Worm (Caenorhabditis elegans) whole organism, L4 larva: ENCODE data around the gene hda-4.

ENCODE experiments used
- D1046.2 ChIP-seq: fragments of 200-800 bp; sonication (Bioruptor generic); IDR thresholded peaks from 2 replicates; pipeline ENCODE4 v1.3.6; 2022; ENCODE audit warnings: missing genetic modification characterization, missing compliant biosample characterization
- F10B5.3 ChIP-seq: sonication (generic microtip); optimal IDR thresholded peaks from 2 replicates; lab custom pipeline; 2016; ENCODE audit warnings: mild to moderate bottlenecking, missing genetic modification characterization, missing compliant biosample characterization
- R02D3.7 ChIP-seq: fragments of 150-350 bp; sonication (generic microtip); optimal IDR thresholded peaks from 3 replicates; lab custom pipeline; 2014; ENCODE audit warnings: missing biosample characterization, missing genetic modification characterization
- T26A8.4 ChIP-seq: fragments of 200-800 bp; sonication (Bioruptor generic); IDR thresholded peaks from 2 replicates; pipeline ENCODE4 v1.3.6; 2022; ENCODE audit warnings: missing genetic modification characterization, missing compliant biosample characterization
- Y75B8A.6 ChIP-seq: fragments of 200-800 bp; sonication (Bioruptor generic); IDR thresholded peaks from 2 replicates; pipeline ENCODE4 v1.3.6; 2022; ENCODE audit warnings: missing genetic modification reagents, missing genetic modification characterization, missing compliant biosample characterization
- ZK337.2 ChIP-seq: fragments of 200-800 bp; sonication (Bioruptor generic); IDR thresholded peaks from 2 replicates; pipeline ENCODE4 v1.3.6; 2022; ENCODE audit warnings: missing genetic modification reagents, missing genetic modification characterization, missing compliant biosample characterization
- ZK546.5 ChIP-seq, 2 experiments: sonication (generic microtip); optimal IDR thresholded peaks; 2 replicates each; lab custom pipeline; 2017; ENCODE audit warnings: missing biosample characterization in 2 of 2, missing genetic modification characterization in 2 of 2
- arid-1 ChIP-seq: fragments of 200-800 bp; sonication (Bioruptor generic); conservative IDR thresholded peaks from 2 replicates; pipeline ENCODE4 v1.3.6; 2022; ENCODE audit warnings: missing genetic modification reagents, missing genetic modification characterization, missing compliant biosample characterization
- ceh-32 ChIP-seq: sonication (generic microtip); optimal IDR thresholded peaks from 2 replicates; lab custom pipeline; 2016; ENCODE audit warnings: mild to moderate bottlenecking, missing genetic modification characterization, missing compliant biosample characterization; ENCODE audit not compliant: poor library complexity
- cey-2 ChIP-seq: sonication (generic microtip); optimal IDR thresholded peaks from 3 replicates; lab custom pipeline; 2017; ENCODE audit warnings: missing genetic modification characterization, mild to moderate bottlenecking, missing compliant biosample characterization, antibody characterized with exemption, borderline replicate concordance; ENCODE audit not compliant: insufficient read depth
- daf-16 ChIP-seq, 3 experiments: sonication (generic microtip); optimal IDR thresholded peaks; 2 replicates each; lab custom pipeline; 2016 to 2017; ENCODE audit warnings: missing genetic modification characterization in 3 of 3, missing genetic modification reagents in 3 of 3, mild to moderate bottlenecking in 2 of 3, missing compliant biosample characterization in 2 of 3, missing biosample characterization in 1 of 3, moderate library complexity in 1 of 3
- daf-19 ChIP-seq: fragments of 200-800 bp; sonication (Bioruptor generic); conservative IDR thresholded peaks from 2 replicates; pipeline ENCODE4 v1.3.6; 2022; ENCODE audit warnings: missing genetic modification characterization, missing compliant biosample characterization
- dmd-6 ChIP-seq: fragments of 200-800 bp; sonication (Bioruptor generic); IDR thresholded peaks from 2 replicates; pipeline ENCODE4 v1.3.6; 2022; ENCODE audit warnings: missing genetic modification reagents, missing genetic modification characterization, missing compliant biosample characterization
- duxl-1 ChIP-seq: sonication (generic microtip); optimal IDR thresholded peaks from 2 replicates; lab custom pipeline; 2016; ENCODE audit warnings: mild to moderate bottlenecking, missing genetic modification characterization, moderate library complexity, missing compliant biosample characterization; ENCODE audit not compliant: poor library complexity
- fos-1 ChIP-seq: fragments of 150-350 bp; optimal IDR thresholded peaks from 2 replicates; lab custom pipeline; 2014; ENCODE audit warnings: missing biosample characterization, missing genetic modification characterization
- gei-8 ChIP-seq: fragments of 200-800 bp; sonication (Bioruptor generic); optimal IDR thresholded peaks from 2 replicates; lab custom pipeline; 2018; ENCODE audit warnings: mild to moderate bottlenecking, missing genetic modification characterization, missing compliant biosample characterization
- hif-1 ChIP-seq, 2 experiments: sonication (generic microtip); optimal IDR thresholded peaks; 2 replicates each; lab custom pipeline; 2016 to 2017; ENCODE audit warnings: missing compliant biosample characterization in 2 of 2, missing genetic modification characterization in 2 of 2, missing genetic modification reagents in 2 of 2, missing genotype in 2 of 2, mild to moderate bottlenecking in 1 of 2
- hlh-30 ChIP-seq: sonication (generic microtip); optimal IDR thresholded peaks from 2 replicates; lab custom pipeline; 2017; ENCODE audit warnings: antibody characterized with exemption, mild to moderate bottlenecking, missing genetic modification characterization, missing compliant biosample characterization; ENCODE audit not compliant: insufficient read depth
- jun-1 ChIP-seq: fragments of 150-350 bp; optimal IDR thresholded peaks from 2 replicates; lab custom pipeline; 2014; ENCODE audit warnings: missing biosample characterization, missing genetic modification reagents, missing genetic modification characterization
- lim-7 ChIP-seq: fragments of 200-800 bp; sonication (Bioruptor generic); IDR thresholded peaks from 2 replicates; pipeline ENCODE4 v1.3.6; 2022; ENCODE audit warnings: missing genetic modification characterization, missing compliant biosample characterization
- lin-1 ChIP-seq: fragments of 200-800 bp; sonication (Bioruptor generic); IDR thresholded peaks from 2 replicates; pipeline ENCODE4 v1.3.6; 2022; ENCODE audit warnings: missing genetic modification reagents, missing genetic modification characterization, missing compliant biosample characterization
- lin-15B ChIP-seq: fragments of 150-350 bp; sonication (generic microtip); optimal IDR thresholded peaks from 3 replicates; lab custom pipeline; 2014; ENCODE audit warnings: missing biosample characterization, missing genetic modification characterization
- lsy-2 ChIP-seq, 2 experiments: fragments of 150-350 bp in 1 of 2; sonication (generic microtip) in 1 of 2; optimal IDR thresholded peaks; 2 replicates each; lab custom pipeline; 2014 to 2017; ENCODE audit warnings: missing biosample characterization in 2 of 2, missing genetic modification characterization in 2 of 2
- madf-5 ChIP-seq, 2 experiments: fragments of 200-800 bp; sonication (Bioruptor generic); IDR thresholded peaks; 2 replicates each; pipeline ENCODE4 v1.3.6; 2022; ENCODE audit warnings: missing compliant biosample characterization in 2 of 2, missing genetic modification characterization in 2 of 2
- madf-9 ChIP-seq: fragments of 200-800 bp; sonication (Bioruptor generic); conservative IDR thresholded peaks from 2 replicates; pipeline ENCODE4 v1.3.6; 2022; ENCODE audit warnings: missing genetic modification reagents, missing genetic modification characterization, missing compliant biosample characterization
- mdl-1 ChIP-seq, 2 experiments: fragments of 150-350 bp in 1 of 2; sonication (generic microtip) in 1 of 2; optimal IDR thresholded peaks; 2 replicates each; lab custom pipeline; 2014 to 2017; ENCODE audit warnings: missing biosample characterization in 2 of 2, missing genetic modification characterization in 2 of 2
- mep-1 ChIP-seq: fragments of 150-350 bp; sonication (generic microtip); optimal IDR thresholded peaks from 3 replicates; lab custom pipeline; 2014; ENCODE audit warnings: missing biosample characterization, missing genetic modification characterization
- mes-2 ChIP-seq: sonication (generic microtip); optimal IDR thresholded peaks from 2 replicates; lab custom pipeline; 2016; ENCODE audit warnings: missing genotype, mild to moderate bottlenecking, missing genetic modification characterization, missing compliant biosample characterization; ENCODE audit not compliant: poor library complexity, severe bottlenecking
- mxl-3 ChIP-seq: fragments of 200-800 bp; sonication (Bioruptor generic); optimal IDR thresholded peaks from 2 replicates; lab custom pipeline; 2018; ENCODE audit warnings: mild to moderate bottlenecking, missing genetic modification characterization, missing compliant biosample characterization
- nhr-11 ChIP-seq: fragments of 150-350 bp; optimal IDR thresholded peaks from 2 replicates; lab custom pipeline; 2014; ENCODE audit warnings: missing biosample characterization, missing genetic modification characterization
- nhr-111 ChIP-seq: fragments of 200-800 bp; sonication (Bioruptor generic); optimal IDR thresholded peaks from 2 replicates; lab custom pipeline; 2018; ENCODE audit warnings: mild to moderate bottlenecking, missing genetic modification characterization, missing compliant biosample characterization
- nhr-25 ChIP-seq: sonication (generic microtip); optimal IDR thresholded peaks from 2 replicates; lab custom pipeline; 2017; ENCODE audit warnings: missing genetic modification characterization, mild to moderate bottlenecking, missing compliant biosample characterization, antibody characterized with exemption, moderate library complexity, borderline replicate concordance; ENCODE audit not compliant: insufficient read depth
- nhr-41 ChIP-seq: fragments of 200-800 bp; sonication (Bioruptor generic); IDR thresholded peaks from 2 replicates; pipeline ENCODE4 v1.3.6; 2022; ENCODE audit warnings: missing genetic modification reagents, missing genetic modification characterization, missing compliant biosample characterization
- nhr-6 ChIP-seq: fragments of 150-350 bp; optimal IDR thresholded peaks from 2 replicates; lab custom pipeline; 2014; ENCODE audit warnings: missing biosample characterization, missing genetic modification characterization
- nhr-77 ChIP-seq: fragments of 150-350 bp; optimal IDR thresholded peaks from 2 replicates; lab custom pipeline; 2014; ENCODE audit warnings: missing biosample characterization, missing genetic modification characterization
- pqm-1 ChIP-seq: sonication (generic microtip); optimal IDR thresholded peaks from 2 replicates; lab custom pipeline; 2017; ENCODE audit warnings: missing biosample characterization, missing genetic modification characterization
- sdz-12 ChIP-seq: fragments of 200-800 bp; sonication (Bioruptor generic); optimal IDR thresholded peaks from 2 replicates; lab custom pipeline; 2018; ENCODE audit warnings: mild to moderate bottlenecking, missing genetic modification characterization, missing compliant biosample characterization
- skn-1 ChIP-seq: fragments of 150-350 bp; optimal IDR thresholded peaks from 2 replicates; lab custom pipeline; 2014; ENCODE audit warnings: missing biosample characterization, missing genetic modification characterization
- snpc-1.2 ChIP-seq: fragments of 200-800 bp; sonication (Bioruptor generic); IDR thresholded peaks from 2 replicates; pipeline ENCODE4 v1.3.6; 2022; ENCODE audit warnings: missing genetic modification reagents, missing genetic modification characterization, missing compliant biosample characterization
- snpc-4 ChIP-seq: fragments of 150-350 bp; optimal IDR thresholded peaks from 2 replicates; lab custom pipeline; 2014; ENCODE audit warnings: missing biosample characterization, missing genetic modification characterization
- spr-1 ChIP-seq: sonication (generic microtip); optimal IDR thresholded peaks from 2 replicates; lab custom pipeline; 2016; ENCODE audit warnings: mild to moderate bottlenecking, missing genetic modification characterization, missing compliant biosample characterization
- spr-3 ChIP-seq: fragments of 200-800 bp; sonication (Bioruptor generic); optimal IDR thresholded peaks from 2 replicates; lab custom pipeline; 2018; ENCODE audit warnings: mild to moderate bottlenecking, missing genetic modification characterization, missing compliant biosample characterization
- tag-97 ChIP-seq: fragments of 200-800 bp; sonication (Bioruptor generic); IDR thresholded peaks from 2 replicates; pipeline ENCODE4 v1.3.6; 2022; ENCODE audit warnings: missing genetic modification characterization, missing compliant biosample characterization
- tra-1 ChIP-seq: fragments of 200-800 bp; sonication (Bioruptor generic); IDR thresholded peaks from 2 replicates; pipeline ENCODE4 v1.3.6; 2022; ENCODE audit warnings: missing genetic modification reagents, missing genetic modification characterization, missing compliant biosample characterization
- unc-130 ChIP-seq: sonication (generic microtip); optimal IDR thresholded peaks from 2 replicates; lab custom pipeline; 2016; ENCODE audit warnings: missing genetic modification reagents, missing genetic modification characterization, missing compliant biosample characterization
- unc-62 ChIP-seq, 3 experiments: fragments of 150-350 bp in 1 of 3; sonication (generic microtip); optimal IDR thresholded peaks in 2 of 3; peaks in 1 of 3; 1 replicate in 1 of 3; 2 replicates in 2 of 3; lab custom pipeline; 2014 to 2017; ENCODE audit warnings: missing biosample characterization in 3 of 3, missing genetic modification characterization in 3 of 3, missing genetic modification reagents in 3 of 3, missing genotype in 1 of 3
- zag-1 ChIP-seq: fragments of 150-350 bp; optimal IDR thresholded peaks from 2 replicates; lab custom pipeline; 2014; ENCODE audit warnings: missing biosample characterization, missing genetic modification characterization
- zip-11 ChIP-seq: fragments of 200-800 bp; sonication (Bioruptor generic); IDR thresholded peaks from 2 replicates; pipeline ENCODE4 v1.3.6; 2022; ENCODE audit warnings: missing genetic modification characterization, missing compliant biosample characterization
- ztf-7 ChIP-seq: fragments of 150-350 bp; optimal IDR thresholded peaks from 2 replicates; lab custom pipeline; 2014; ENCODE audit warnings: missing biosample characterization, missing genetic modification characterization

Gene hda-4

DNA sequence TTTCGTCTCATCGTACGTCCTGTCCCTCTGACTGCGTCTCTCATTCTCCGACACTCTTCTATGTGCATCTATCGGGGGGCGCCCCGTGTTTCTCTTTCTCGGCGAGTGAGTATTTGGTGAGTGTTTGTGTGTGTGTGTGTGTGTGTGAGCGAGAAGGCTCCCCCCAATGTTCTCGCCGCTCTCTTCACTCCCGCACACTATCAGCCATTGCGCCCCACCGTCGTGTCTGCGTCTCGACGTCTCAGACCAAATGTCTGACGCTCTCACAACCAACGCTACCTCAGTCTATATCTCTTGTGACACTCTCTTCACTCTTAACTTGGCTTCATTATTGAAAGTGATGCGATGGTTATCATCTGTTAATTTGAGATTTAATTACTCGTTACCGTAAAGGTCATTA lies 2.5 kb upstream of the hda-4 start (continued):
- TF ChIP-seq sdz-12 (no peak), T26A8.4 (GFP tag; lab: Robert Waterston, UW) (peak; percentile 91), daf-19 (GFP tag; lab: Robert Waterston, UW) (no peak), hlh-30 (tag; lab: Kevin White, UChicago) (peak; percentile 95), fos-1 (tag; lab: Kevin White, UChicago) (no peak), spr-1 (peak; percentile 85), zag-1 (tag; lab: Kevin White, UChicago) (peak; percentile 31), daf-16 (GFP tag; optimal IDR thresholded peaks at IDR 0.05; lab: Kevin White, UChicago) (peak; percentile 79 to 80), daf-16 (tag; optimal IDR thresholded peaks at IDR 0.05; lab: Kevin White, UChicago) (peak; percentile 90), lin-1 (GFP tag; lab: Robert Waterston, UW) (peak; percentile 86), jun-1 (tag; lab: Kevin White, UChicago) (peak; percentile 87), arid-1 (GFP tag; lab: Robert Waterston, UW) (peak; percentile 83), unc-130 (GFP tag; lab: Kevin White, UChicago) (no peak), unc-62 (GFP tag; optimal IDR thresholded peaks at IDR 0.05 in 1 of 2; lab: Kevin White, UChicago) (peak in 1 of 2 experiments; percentile 97), unc-62 (tag; optimal IDR thresholded peaks at IDR 0.05; lab: Kevin White, UChicago) (peak; percentile 52), ceh-32 (tag; lab: Kevin White, UChicago) (peak; percentile 32), nhr-77 (peak; percentile 79), R02D3.7 (tag; lab: Kevin White, UChicago) (no peak), ztf-7 (peak; percentile 54), madf-9 (peak; percentile 66), ZK337.2 (no peak), snpc-4 (tag; lab: Kevin White, UChicago) (no peak), hif-1 (tag; optimal IDR thresholded peaks at IDR 0.05; lab: Kevin White, UChicago) (peak; percentile 42 to 89), lim-7 (GFP tag; lab: Robert Waterston, UW) (no peak), ZK546.5 (tag; optimal IDR thresholded peaks at IDR 0.05; lab: Kevin White, UChicago) (peak in 1 of 2 experiments; percentile 6), tra-1 (GFP tag; lab: Robert Waterston, UW) (peak; percentile 92), cey-2 (tag; lab: Kevin White, UChicago) (peak; percentile 32), skn-1 (no peak), nhr-41 (0 out of 2 replicates have a peak, but pooled peaks have one; percentile 36), mes-2 (peak; percentile 79), zip-11 (GFP tag; lab: Robert Waterston, UW) (no peak), duxl-1 (no peak), F10B5.3 (tag; lab: Kevin White, UChicago) (no peak), lin-15B (tag; lab: Kevin White, UChicago) (no peak), nhr-6 (tag; lab: Kevin White, UChicago) (peak; percentile 89), nhr-25 (tag; lab: Kevin White, UChicago) (peak; percentile 84), mdl-1 (tag; optimal IDR thresholded peaks at IDR 0.05; lab: Kevin White, UChicago) (peak; percentile 95 to 96), spr-3 (GFP tag; lab: Kevin White, UChicago) (peak; percentile 29), mep-1 (tag; lab: Kevin White, UChicago) (peak; percentile 95), dmd-6 (GFP tag; lab: Robert Waterston, UW) (peak; percentile 98), nhr-111 (GFP tag; lab: Kevin White, UChicago) (no peak), tag-97 (GFP tag; lab: Robert Waterston, UW) (no peak), gei-8 (GFP tag; lab: Kevin White, UChicago) (peak; percentile 87), pqm-1 (tag; lab: Kevin White, UChicago) (peak; percentile 14), nhr-11 (tag; lab: Kevin White, UChicago) (peak; percentile 94), snpc-1.2 (GFP tag; lab: Robert Waterston, UW) (peak; percentile 67), lsy-2 (tag; optimal IDR thresholded peaks at IDR 0.05; lab: Kevin White, UChicago) (peak; percentile 81 to 88), mxl-3 (GFP tag; lab: Kevin White, UChicago) (peak; percentile 95), D1046.2 (GFP tag; lab: Robert Waterston, UW) (0 out of 2 replicates have a peak, but pooled peaks have one; percentile 37), madf-5 (GFP tag; IDR thresholded peaks at IDR 0.05; lab: Robert Waterston, UW) (no peak), Y75B8A.6 (no peak)
